Worm (Caenorhabditis elegans) whole organism, L4 larva: ENCODE results near the gene ssq-3.

Experiments
- D1046.2 ChIP-seq: fragments of 200-800 bp; sonication (Bioruptor generic); IDR thresholded peaks from 2 replicates; pipeline ENCODE4 v1.3.6; 2022; ENCODE audit warnings: missing genetic modification characterization, missing compliant biosample characterization
- F10B5.3 ChIP-seq: sonication (generic microtip); optimal IDR thresholded peaks from 2 replicates; lab custom pipeline; 2016; ENCODE audit warnings: mild to moderate bottlenecking, missing genetic modification characterization, missing compliant biosample characterization
- F37D6.2 ChIP-seq: sonication (generic microtip); optimal IDR thresholded peaks from 2 replicates; lab custom pipeline; 2016; ENCODE audit warnings: mild to moderate bottlenecking, missing genetic modification characterization, missing compliant biosample characterization
- F49E8.2 ChIP-seq: sonication (generic microtip); optimal IDR thresholded peaks from 2 replicates; lab custom pipeline; 2016; ENCODE audit warnings: missing compliant biosample characterization, mild to moderate bottlenecking, missing genetic modification characterization, borderline replicate concordance
- R02D3.7 ChIP-seq: fragments of 150-350 bp; sonication (generic microtip); optimal IDR thresholded peaks from 3 replicates; lab custom pipeline; 2014; ENCODE audit warnings: missing biosample characterization, missing genetic modification characterization
- T26A8.4 ChIP-seq: fragments of 200-800 bp; sonication (Bioruptor generic); IDR thresholded peaks from 2 replicates; pipeline ENCODE4 v1.3.6; 2022; ENCODE audit warnings: missing genetic modification characterization, missing compliant biosample characterization
- Y5F2A.4 ChIP-seq: fragments of 200-800 bp; sonication (Bioruptor generic); optimal IDR thresholded peaks from 2 replicates; lab custom pipeline; 2018; ENCODE audit warnings: mild to moderate bottlenecking, missing genetic modification characterization, missing compliant biosample characterization
- Y75B8A.6 ChIP-seq: fragments of 200-800 bp; sonication (Bioruptor generic); IDR thresholded peaks from 2 replicates; pipeline ENCODE4 v1.3.6; 2022; ENCODE audit warnings: missing genetic modification reagents, missing genetic modification characterization, missing compliant biosample characterization
- ama-1 ChIP-seq: fragments of 150-350 bp; optimal IDR thresholded peaks from 2 replicates; lab custom pipeline; 2014; ENCODE audit warnings: inconsistent platforms, mixed read lengths
- attf-4 ChIP-seq: sonication (generic microtip); optimal IDR thresholded peaks from 3 replicates; lab custom pipeline; 2017; ENCODE audit warnings: missing biosample characterization, missing genetic modification characterization
- ceh-28 ChIP-seq: fragments of 150-350 bp; optimal IDR thresholded peaks from 2 replicates; lab custom pipeline; 2014; ENCODE audit warnings: missing biosample characterization, missing genetic modification reagents, missing genetic modification characterization
- ceh-44 ChIP-seq: fragments of 200-800 bp; sonication (Bioruptor generic); IDR thresholded peaks from 2 replicates; pipeline ENCODE4 v1.3.6; 2022; ENCODE audit warnings: missing genetic modification reagents, missing genetic modification characterization, missing compliant biosample characterization
- ceh-82 ChIP-seq: sonication (generic microtip); optimal IDR thresholded peaks from 2 replicates; lab custom pipeline; 2017; ENCODE audit warnings: missing biosample characterization, missing genetic modification characterization
- ces-1 ChIP-seq: fragments of 150-350 bp; sonication (generic microtip); optimal IDR thresholded peaks from 4 replicates; lab custom pipeline; 2014; ENCODE audit warnings: missing biosample characterization, missing genetic modification reagents, missing genetic modification characterization
- cey-2 ChIP-seq: sonication (generic microtip); optimal IDR thresholded peaks from 3 replicates; lab custom pipeline; 2017; ENCODE audit warnings: missing genetic modification characterization, mild to moderate bottlenecking, missing compliant biosample characterization, antibody characterized with exemption, borderline replicate concordance; ENCODE audit not compliant: insufficient read depth
- ctbp-1 ChIP-seq: fragments of 200-800 bp; sonication (Bioruptor generic); IDR thresholded peaks from 2 replicates; pipeline ENCODE4 v1.3.6; 2022; ENCODE audit warnings: missing genetic modification reagents, missing genetic modification characterization, missing compliant biosample characterization
- daf-12 ChIP-seq: fragments of 150-350 bp; optimal IDR thresholded peaks from 2 replicates; lab custom pipeline; 2014; ENCODE audit warnings: missing biosample characterization, missing genetic modification reagents, missing genetic modification characterization
- daf-16 ChIP-seq, 3 experiments: sonication (generic microtip); optimal IDR thresholded peaks; 2 replicates each; lab custom pipeline; 2016 to 2017; ENCODE audit warnings: missing genetic modification characterization in 3 of 3, missing genetic modification reagents in 3 of 3, mild to moderate bottlenecking in 2 of 3, missing compliant biosample characterization in 2 of 3, missing biosample characterization in 1 of 3, moderate library complexity in 1 of 3
- dmd-6 ChIP-seq: fragments of 200-800 bp; sonication (Bioruptor generic); IDR thresholded peaks from 2 replicates; pipeline ENCODE4 v1.3.6; 2022; ENCODE audit warnings: missing genetic modification reagents, missing genetic modification characterization, missing compliant biosample characterization
- dmd-8 ChIP-seq: fragments of 200-800 bp; sonication (Bioruptor generic); IDR thresholded peaks from 2 replicates; pipeline ENCODE4 v1.3.6; 2022; ENCODE audit warnings: missing genetic modification characterization, missing compliant biosample characterization
- dmd-9 ChIP-seq: fragments of 200-800 bp; sonication (Bioruptor generic); IDR thresholded peaks from 2 replicates; pipeline ENCODE4 v1.3.6; 2022; ENCODE audit warnings: missing genetic modification reagents, missing genetic modification characterization, missing compliant biosample characterization
- dve-1 ChIP-seq: sonication (generic microtip); optimal IDR thresholded peaks from 2 replicates; lab custom pipeline; 2017; ENCODE audit warnings: antibody characterized with exemption, mild to moderate bottlenecking, missing genetic modification characterization, missing compliant biosample characterization; ENCODE audit not compliant: insufficient read depth
- fkh-10 ChIP-seq: fragments of 150-350 bp; optimal IDR thresholded peaks from 2 replicates; lab custom pipeline; 2014; ENCODE audit warnings: missing biosample characterization, missing genetic modification reagents, missing genetic modification characterization
- fos-1 ChIP-seq: fragments of 150-350 bp; optimal IDR thresholded peaks from 2 replicates; lab custom pipeline; 2014; ENCODE audit warnings: missing biosample characterization, missing genetic modification characterization
- jun-1 ChIP-seq: fragments of 150-350 bp; optimal IDR thresholded peaks from 2 replicates; lab custom pipeline; 2014; ENCODE audit warnings: missing biosample characterization, missing genetic modification reagents, missing genetic modification characterization
- lim-7 ChIP-seq: fragments of 200-800 bp; sonication (Bioruptor generic); IDR thresholded peaks from 2 replicates; pipeline ENCODE4 v1.3.6; 2022; ENCODE audit warnings: missing genetic modification characterization, missing compliant biosample characterization
- lin-13 ChIP-seq: fragments of 150-350 bp; optimal IDR thresholded peaks from 2 replicates; lab custom pipeline; 2014; ENCODE audit warnings: missing biosample characterization, missing genetic modification reagents, missing genetic modification characterization
- lsy-2 ChIP-seq, 2 experiments: fragments of 150-350 bp in 1 of 2; sonication (generic microtip) in 1 of 2; optimal IDR thresholded peaks; 2 replicates each; lab custom pipeline; 2014 to 2017; ENCODE audit warnings: missing biosample characterization in 2 of 2, missing genetic modification characterization in 2 of 2
- mdt-29 ChIP-seq: fragments of 200-800 bp; sonication (Bioruptor generic); IDR thresholded peaks from 2 replicates; pipeline ENCODE4 v1.3.6; 2022; ENCODE audit warnings: missing genetic modification reagents, missing genetic modification characterization, missing compliant biosample characterization
- mes-2 ChIP-seq: sonication (generic microtip); optimal IDR thresholded peaks from 2 replicates; lab custom pipeline; 2016; ENCODE audit warnings: missing genotype, mild to moderate bottlenecking, missing genetic modification characterization, missing compliant biosample characterization; ENCODE audit not compliant: poor library complexity, severe bottlenecking
- mxl-2 ChIP-seq: fragments of 200-800 bp; sonication (Bioruptor generic); conservative IDR thresholded peaks from 2 replicates; pipeline ENCODE4 v1.3.6; 2022; ENCODE audit warnings: missing genetic modification reagents, missing genetic modification characterization, missing compliant biosample characterization
- mxl-3 ChIP-seq: fragments of 200-800 bp; sonication (Bioruptor generic); optimal IDR thresholded peaks from 2 replicates; lab custom pipeline; 2018; ENCODE audit warnings: mild to moderate bottlenecking, missing genetic modification characterization, missing compliant biosample characterization
- nhr-102 ChIP-seq: sonication (generic microtip); optimal IDR thresholded peaks from 2 replicates; lab custom pipeline; 2016; ENCODE audit warnings: mild to moderate bottlenecking, missing genetic modification characterization, moderate library complexity, missing compliant biosample characterization
- nhr-28 ChIP-seq: fragments of 150-350 bp; optimal IDR thresholded peaks from 2 replicates; lab custom pipeline; 2014; ENCODE audit warnings: missing biosample characterization, missing genetic modification characterization
- nhr-41 ChIP-seq: fragments of 200-800 bp; sonication (Bioruptor generic); IDR thresholded peaks from 2 replicates; pipeline ENCODE4 v1.3.6; 2022; ENCODE audit warnings: missing genetic modification reagents, missing genetic modification characterization, missing compliant biosample characterization
- nhr-48 ChIP-seq: sonication (generic microtip); optimal IDR thresholded peaks from 2 replicates; lab custom pipeline; 2016; ENCODE audit warnings: mild to moderate bottlenecking, missing genetic modification characterization, missing compliant biosample characterization
- php-3 ChIP-seq: fragments of 200-800 bp; sonication (Bioruptor generic); IDR thresholded peaks from 2 replicates; pipeline ENCODE4 v1.3.6; 2022; ENCODE audit warnings: missing genetic modification reagents, missing genetic modification characterization, missing compliant biosample characterization
- saeg-2 ChIP-seq: fragments of 200-800 bp; sonication (Bioruptor generic); IDR thresholded peaks from 2 replicates; pipeline ENCODE4 v1.3.6; 2022; ENCODE audit warnings: missing genetic modification reagents, missing genetic modification characterization, missing compliant biosample characterization
- sdz-12 ChIP-seq: fragments of 200-800 bp; sonication (Bioruptor generic); optimal IDR thresholded peaks from 2 replicates; lab custom pipeline; 2018; ENCODE audit warnings: mild to moderate bottlenecking, missing genetic modification characterization, missing compliant biosample characterization
- set-16 ChIP-seq: fragments of 200-800 bp; sonication (Bioruptor generic); IDR thresholded peaks from 2 replicates; pipeline ENCODE4 v1.3.6; 2022; ENCODE audit warnings: missing genetic modification reagents, missing genetic modification characterization, missing compliant biosample characterization
- skn-1 ChIP-seq: fragments of 150-350 bp; optimal IDR thresholded peaks from 2 replicates; lab custom pipeline; 2014; ENCODE audit warnings: missing biosample characterization, missing genetic modification characterization
- snpc-1.2 ChIP-seq: fragments of 200-800 bp; sonication (Bioruptor generic); IDR thresholded peaks from 2 replicates; pipeline ENCODE4 v1.3.6; 2022; ENCODE audit warnings: missing genetic modification reagents, missing genetic modification characterization, missing compliant biosample characterization
- tag-97 ChIP-seq: fragments of 200-800 bp; sonication (Bioruptor generic); IDR thresholded peaks from 2 replicates; pipeline ENCODE4 v1.3.6; 2022; ENCODE audit warnings: missing genetic modification characterization, missing compliant biosample characterization
- unc-130 ChIP-seq: sonication (generic microtip); optimal IDR thresholded peaks from 2 replicates; lab custom pipeline; 2016; ENCODE audit warnings: missing genetic modification reagents, missing genetic modification characterization, missing compliant biosample characterization
- unc-62 ChIP-seq, 3 experiments: fragments of 150-350 bp in 1 of 3; sonication (generic microtip); optimal IDR thresholded peaks in 2 of 3; peaks in 1 of 3; 1 replicate in 1 of 3; 2 replicates in 2 of 3; lab custom pipeline; 2014 to 2017; ENCODE audit warnings: missing biosample characterization in 3 of 3, missing genetic modification characterization in 3 of 3, missing genetic modification reagents in 3 of 3, missing genotype in 1 of 3
- vab-7 ChIP-seq: fragments of 200-800 bp; sonication (Bioruptor generic); IDR thresholded peaks from 2 replicates; pipeline ENCODE4 v1.3.6; 2022; ENCODE audit warnings: missing genetic modification reagents, missing genetic modification characterization, missing compliant biosample characterization
- zag-1 ChIP-seq: fragments of 150-350 bp; optimal IDR thresholded peaks from 2 replicates; lab custom pipeline; 2014; ENCODE audit warnings: missing biosample characterization, missing genetic modification characterization
- zip-11 ChIP-seq: fragments of 200-800 bp; sonication (Bioruptor generic); IDR thresholded peaks from 2 replicates; pipeline ENCODE4 v1.3.6; 2022; ENCODE audit warnings: missing genetic modification characterization, missing compliant biosample characterization
- zip-2 ChIP-seq: fragments of 150-350 bp; optimal IDR thresholded peaks from 2 replicates; lab custom pipeline; 2014; ENCODE audit warnings: missing biosample characterization, missing genetic modification characterization
- ztf-7 ChIP-seq: fragments of 150-350 bp; optimal IDR thresholded peaks from 2 replicates; lab custom pipeline; 2014; ENCODE audit warnings: missing biosample characterization, missing genetic modification characterization

The ssq-3 gene

ce11 chrIV:7099377-7099776 is 12.0 kb upstream of the ssq-3 start (continued):
- TF ChIP-seq F10B5.3 (tag; lab: Kevin White, UChicago) = no peak
- TF ChIP-seq zip-11 (GFP tag; lab: Robert Waterston, UW) = no peak
- TF ChIP-seq R02D3.7 = no peak
- TF ChIP-seq unc-62 (GFP tag; optimal IDR thresholded peaks at IDR 0.05 in 1 of 2; lab: Kevin White, UChicago) = peak in 1 of 2 experiments; percentile 38
- no peak for TF ChIP-seq unc-62 (tag; optimal IDR thresholded peaks at IDR 0.05; lab: Kevin White, UChicago)
- no peak for TF ChIP-seq ama-1 (lab: Kevin White, UChicago)
- no peak for TF ChIP-seq ztf-7 (tag; lab: Kevin White, UChicago)
- peak in 1 of 2 experiments; percentile 34 for TF ChIP-seq lsy-2 (tag; optimal IDR thresholded peaks at IDR 0.05; lab: Kevin White, UChicago)
- TF ChIP-seq zip-2 (tag; lab: Kevin White, UChicago) = no peak
- peak; percentile 8 for TF ChIP-seq nhr-28 (tag; lab: Kevin White, UChicago)
- TF ChIP-seq mxl-3 = no peak
- no peak for TF ChIP-seq mxl-2 (GFP tag; lab: Robert Waterston, UW)
- no peak for TF ChIP-seq saeg-2 (GFP tag; lab: Robert Waterston, UW)
- peak; percentile 55 for TF ChIP-seq mes-2 (tag; lab: Kevin White, UChicago)
- TF ChIP-seq skn-1 = no peak
- no peak for TF ChIP-seq ctbp-1 (GFP tag; lab: Robert Waterston, UW)
- no peak for TF ChIP-seq nhr-48 (tag; lab: Kevin White, UChicago)
- TF ChIP-seq Y75B8A.6 (GFP tag; lab: Robert Waterston, UW) = no peak
- no peak for TF ChIP-seq ceh-28 (tag; lab: Kevin White, UChicago)
- no peak for TF ChIP-seq jun-1
- no peak for TF ChIP-seq fkh-10
- TF ChIP-seq ces-1 (GFP tag; lab: Kevin White, UChicago) = no peak
- no peak for TF ChIP-seq sdz-12
- TF ChIP-seq cey-2 = no peak
- TF ChIP-seq dmd-6 (GFP tag; lab: Robert Waterston, UW) = peak; percentile 20; the same call in 1 of the 2 replicates
- TF ChIP-seq Y5F2A.4 (GFP tag; lab: Kevin White, UChicago) = no peak
- no peak for TF ChIP-seq vab-7
- peak in 1 of 2 experiments; percentile 90 for TF ChIP-seq daf-16 (GFP tag; optimal IDR thresholded peaks at IDR 0.05; lab: Kevin White, UChicago)
- peak; percentile 58 for TF ChIP-seq daf-16 (tag; optimal IDR thresholded peaks at IDR 0.05; lab: Kevin White, UChicago)
- TF ChIP-seq lin-13 (GFP tag; lab: Kevin White, UChicago) = no peak
- no peak for TF ChIP-seq php-3 (GFP tag; lab: Robert Waterston, UW)
- TF ChIP-seq nhr-102 = no peak
- TF ChIP-seq tag-97 (GFP tag; lab: Robert Waterston, UW) = no peak
- TF ChIP-seq D1046.2 = no peak
- no peak for TF ChIP-seq mdt-29 (GFP tag; lab: Robert Waterston, UW)
- TF ChIP-seq lim-7 (GFP tag; lab: Robert Waterston, UW) = no peak

- TF ChIP-seq dmd-9 (GFP tag; lab: Robert Waterston, UW) (no peak), mxl-3 (no peak), mdt-29 (GFP tag; lab: Robert Waterston, UW) (no peak), zag-1 (tag; lab: Kevin White, UChicago) (no peak), dmd-8 (GFP tag; lab: Robert Waterston, UW) (no peak), dve-1 (tag; lab: Kevin White, UChicago) (peak; percentile 68), ceh-44 (no peak), F49E8.2 (tag; lab: Kevin White, UChicago) (no peak), daf-12 (tag; lab: Kevin White, UChicago) (no peak), mes-2 (tag; lab: Kevin White, UChicago) (peak; percentile 81), ceh-28 (tag; lab: Kevin White, UChicago) (no peak), F37D6.2 (tag; lab: Kevin White, UChicago) (peak; percentile 23), fos-1 (tag; lab: Kevin White, UChicago) (no peak), nhr-102 (peak; percentile 42), jun-1 (peak; percentile 28), zip-2 (tag; lab: Kevin White, UChicago) (no peak), ceh-82 (no peak), nhr-41 (GFP tag; lab: Robert Waterston, UW) (no peak), attf-4 (no peak), lsy-2 (tag; optimal IDR thresholded peaks at IDR 0.05; lab: Kevin White, UChicago) (peak in 1 of 2 experiments; percentile 88), set-16 (no peak), snpc-1.2 (GFP tag; lab: Robert Waterston, UW) (0 out of 2 replicates have a peak, but pooled peaks have one; percentile 52), T26A8.4 (GFP tag; lab: Robert Waterston, UW) (no peak; the same call in 1 of the 2 replicates), unc-130 (GFP tag; lab: Kevin White, UChicago) (no peak)
Observed at ce11 chrIV:7103211-7103679, 8.2 kb upstream of the ssq-3 start, which contains the start of the genes rde-8 and ZC477.3. TSS of gene rde-8 (minus strand) at chrIV:7103261. TSS of gene ZC477.3 (plus strand) at chrIV:7103492.
